Comparison of ENCODE assay signal across 1 fruit fly cellular context in genomic region chr2L:12694823-12695420, dm6.
TF ChIP-seq lines count a peak whose summit lies in the region.

Gene IFT43, minus strand, starts transcription at chr2L:12694988.
Gene PICK1, plus strand, starts transcription at chr2L:12695033.

TF ChIP-seq in whole organism, embryonic, 481 proteins besides CTCF, POLR2A, EP300 and RAD21 (continued from another document and continues in another):
- TF ChIP-seq CG12104 (GFP tag; optimal IDR thresholded peaks at IDR 0.05; lab: Kevin White, UChicago) (no peak), CG15601 (tag; optimal IDR thresholded peaks at IDR 0.05; lab: Kevin White, UChicago) (no peak), al (GFP tag; IDR thresholded peaks at IDR 0.05; lab: Robert Waterston, UW) (no peak), chif (GFP tag; optimal IDR thresholded peaks at IDR 0.05; lab: Kevin White, UChicago) (no peak), Dad (GFP tag; optimal IDR thresholded peaks at IDR 0.05; lab: Kevin White, UChicago) (no peak), jigr1 (GFP tag; IDR thresholded peaks at IDR 0.05; lab: Robert Waterston, UW) (no peak), pum (GFP tag; optimal IDR thresholded peaks at IDR 0.05; lab: Kevin White, UChicago) (no peak), CG1832 (GFP tag; optimal IDR thresholded peaks at IDR 0.05; lab: Kevin White, UChicago) (no peak), pfk (GFP tag; optimal IDR thresholded peaks at IDR 0.05; lab: Kevin White, UChicago) (no peak), gsb-n (tag; optimal IDR thresholded peaks at IDR 0.05; lab: Kevin White, UChicago) (no peak), Ravus (GFP tag; IDR thresholded peaks at IDR 0.05; lab: Robert Waterston, UW) (no peak), CG14965 (GFP tag; optimal IDR thresholded peaks at IDR 0.05; lab: Kevin White, UChicago; ENCODE audit: borderline replicate concordance) (no peak), CG9797 (GFP tag; optimal IDR thresholded peaks at IDR 0.05; lab: Kevin White, UChicago) (peak; percentile 40), en (GFP tag; optimal IDR thresholded peaks at IDR 0.05; lab: Kevin White, UChicago) (no peak), Lim3 (GFP tag; IDR thresholded peaks at IDR 0.05; lab: Robert Waterston, UW) (no peak), nmo (GFP tag; optimal IDR thresholded peaks at IDR 0.05; lab: Kevin White, UChicago) (peak; percentile 1), CG1233 (GFP tag; optimal IDR thresholded peaks at IDR 0.05; lab: Kevin White, UChicago) (no peak), psq (GFP tag; optimal IDR thresholded peaks at IDR 0.05; lab: Kevin White, UChicago) (no peak), CG11723 (GFP tag; optimal IDR thresholded peaks at IDR 0.05; lab: Kevin White, UChicago) (no peak), CG7745 (tag; optimal IDR thresholded peaks at IDR 0.05; lab: Kevin White, UChicago) (no peak), CG3065 (GFP tag; optimal IDR thresholded peaks at IDR 0.05; lab: Kevin White, UChicago) (no peak), disco-r (GFP tag; optimal IDR thresholded peaks at IDR 0.05; lab: Kevin White, UChicago) (no peak), dpn (GFP tag; optimal IDR thresholded peaks at IDR 0.05; lab: Kevin White, UChicago) (no peak), CG17568 (GFP tag; optimal IDR thresholded peaks at IDR 0.05; lab: Kevin White, UChicago) (no peak), tx (GFP tag; optimal IDR thresholded peaks at IDR 0.05; lab: Kevin White, UChicago) (no peak), slou (GFP tag; optimal IDR thresholded peaks at IDR 0.05; lab: Kevin White, UChicago) (no peak), Side (GFP tag; optimal IDR thresholded peaks at IDR 0.05; lab: Kevin White, UChicago) (no peak), CG9727 (GFP tag; optimal IDR thresholded peaks at IDR 0.05; lab: Kevin White, UChicago) (no peak), CG2712 (tag; optimal IDR thresholded peaks at IDR 0.05; lab: Kevin White, UChicago) (no peak), knrl (GFP tag; IDR thresholded peaks at IDR 0.05; lab: Robert Waterston, UW; ENCODE audit: partially characterized antibody) (peak; percentile 78), wor (GFP tag; IDR thresholded peaks at IDR 0.05; lab: Robert Waterston, UW) (no peak), CG7963 (GFP tag; IDR thresholded peaks at IDR 0.05; lab: Robert Waterston, UW; ENCODE audit: partially characterized antibody) (peak; percentile 69; the same call in 2 of the 3 replicates), mld (GFP tag; IDR thresholded peaks at IDR 0.05; lab: Robert Waterston, UW; ENCODE audit: partially characterized antibody) (peak; percentile 80; the same call in 2 of the 3 replicates), CG11696 (GFP tag; IDR thresholded peaks at IDR 0.05; lab: Robert Waterston, UW) (no peak), CoRest (tag; optimal IDR thresholded peaks at IDR 0.05; lab: Kevin White, UChicago) (no peak), E2f2 (GFP tag; IDR thresholded peaks at IDR 0.05; lab: Robert Waterston, UW) (peak; percentile 47; the same call in 1 of the 2 replicates), dm (GFP tag; optimal IDR thresholded peaks at IDR 0.05; lab: Kevin White, UChicago) (no peak), Sox102F (GFP tag; optimal IDR thresholded peaks at IDR 0.05; lab: Kevin White, UChicago) (no peak), wek (GFP tag; optimal IDR thresholded peaks at IDR 0.05; lab: Kevin White, UChicago) (no peak), CG15011 (GFP tag; optimal IDR thresholded peaks at IDR 0.05; lab: Kevin White, UChicago) (no peak), crol (GFP tag; IDR thresholded peaks at IDR 0.05; lab: Robert Waterston, UW) (no peak), CG11456 (GFP tag; IDR thresholded peaks at IDR 0.05; lab: Robert Waterston, UW) (no peak), pho (GFP tag; optimal IDR thresholded peaks at IDR 0.05; lab: Kevin White, UChicago) (no peak), CG6813 (GFP tag; optimal IDR thresholded peaks at IDR 0.05; lab: Kevin White, UChicago) (no peak), Dref (GFP tag; IDR thresholded peaks at IDR 0.05; lab: Robert Waterston, UW) (peak; percentile 52), CG10959 (GFP tag; IDR thresholded peaks at IDR 0.05; lab: Robert Waterston, UW) (no peak), CG18011 (GFP tag; optimal IDR thresholded peaks at IDR 0.05; lab: Kevin White, UChicago) (no peak), eve (GFP tag; optimal IDR thresholded peaks at IDR 0.05; lab: Kevin White, UChicago) (no peak), gcm2 (GFP tag; optimal IDR thresholded peaks at IDR 0.05; lab: Kevin White, UChicago) (no peak), CG4404 (GFP tag; IDR thresholded peaks at IDR 0.05; lab: Robert Waterston, UW) (no peak), CG7357 (GFP tag; IDR thresholded peaks at IDR 0.05; lab: Robert Waterston, UW) (no peak), toy (GFP tag; IDR thresholded peaks at IDR 0.05; lab: Robert Waterston, UW) (no peak), Mrtf (GFP tag; IDR thresholded peaks at IDR 0.05; lab: Robert Waterston, UW) (no peak), CG42726 (GFP tag; IDR thresholded peaks at IDR 0.05; lab: Robert Waterston, UW; ENCODE audit: partially characterized antibody) (no peak; the same call in none of the 2 replicates), ro (GFP tag; IDR thresholded peaks at IDR 0.05; lab: Robert Waterston, UW) (no peak), CG6272 (GFP tag; IDR thresholded peaks at IDR 0.05; lab: Robert Waterston, UW) (no peak), tin (GFP tag; optimal IDR thresholded peaks at IDR 0.05; lab: Kevin White, UChicago) (no peak), CG10979 (tag; optimal IDR thresholded peaks at IDR 0.05; lab: Kevin White, UChicago) (no peak), CG8765 (GFP tag; IDR thresholded peaks at IDR 0.05; lab: Robert Waterston, UW) (no peak), MESR4 (GFP tag; optimal IDR thresholded peaks at IDR 0.05; lab: Kevin White, UChicago) (peak; percentile 31), CG7556 (GFP tag; optimal IDR thresholded peaks at IDR 0.05; lab: Kevin White, UChicago) (no peak), esg (GFP tag; conservative IDR thresholded peaks at IDR 0.05; lab: Robert Waterston, UW) (no peak), CG17328 (GFP tag; IDR thresholded peaks at IDR 0.05; lab: Robert Waterston, UW) (no peak), hkb (optimal IDR thresholded peaks at IDR 0.05; lab: Kevin White, UChicago) (no peak), hkb (GFP tag; IDR thresholded peaks at IDR 0.05; lab: Robert Waterston, UW) (no peak), Scr (GFP tag; IDR thresholded peaks at IDR 0.05; lab: Robert Waterston, UW; ENCODE audit: partially characterized antibody) (peak; percentile 81), Bgb (GFP tag; IDR thresholded peaks at IDR 0.05; lab: Robert Waterston, UW; ENCODE audit: partially characterized antibody) (peak; percentile 89), CG1024 (GFP tag; IDR thresholded peaks at IDR 0.05; lab: Robert Waterston, UW) (no peak), btn (GFP tag; optimal IDR thresholded peaks at IDR 0.05; lab: Kevin White, UChicago) (no peak), CG32532 (GFP tag; IDR thresholded peaks at IDR 0.05; lab: Robert Waterston, UW) (no peak), h (optimal IDR thresholded peaks at IDR 0.05; lab: Kevin White, UChicago) (no peak), CG6854 (GFP tag; optimal IDR thresholded peaks at IDR 0.05; lab: Kevin White, UChicago) (no peak), CG10147 (GFP tag; optimal IDR thresholded peaks at IDR 0.05; lab: Kevin White, UChicago) (no peak), bigmax (GFP tag; optimal IDR thresholded peaks at IDR 0.05; lab: Kevin White, UChicago) (no peak), NK7.1 (GFP tag; optimal IDR thresholded peaks at IDR 0.05; lab: Kevin White, UChicago) (no peak), Tbp (GFP tag; optimal IDR thresholded peaks at IDR 0.05; lab: Kevin White, UChicago) (no peak), phol (tag; optimal IDR thresholded peaks at IDR 0.05; lab: Kevin White, UChicago) (peak; percentile 61), bbx (GFP tag; IDR thresholded peaks at IDR 0.05; lab: Robert Waterston, UW; ENCODE audit: partially characterized antibody) (peak; percentile 86), Nf-YB (GFP tag; optimal IDR thresholded peaks at IDR 0.05; lab: Kevin White, UChicago) (no peak), vvl (GFP tag; IDR thresholded peaks at IDR 0.05; lab: Robert Waterston, UW) (no peak), gcm (GFP tag; optimal IDR thresholded peaks at IDR 0.05; lab: Kevin White, UChicago) (no peak), jumu (GFP tag; optimal IDR thresholded peaks at IDR 0.05; lab: Kevin White, UChicago) (no peak), fru (optimal IDR thresholded peaks at IDR 0.05; lab: Kevin White, UChicago) (no peak), HLH3B (GFP tag; IDR thresholded peaks at IDR 0.05; lab: Robert Waterston, UW) (no peak), Deaf1 (tag; optimal IDR thresholded peaks at IDR 0.05; lab: Kevin White, UChicago) (no peak), nau (GFP tag; optimal IDR thresholded peaks at IDR 0.05; lab: Kevin White, UChicago) (no peak), CG4328 (GFP tag; optimal IDR thresholded peaks at IDR 0.05; lab: Kevin White, UChicago) (no peak), ewg (GFP tag; optimal IDR thresholded peaks at IDR 0.05; lab: Kevin White, UChicago) (no peak), CG14860 (GFP tag; IDR thresholded peaks at IDR 0.05; lab: Robert Waterston, UW; ENCODE audit: partially characterized antibody) (peak; percentile 72), ERR (GFP tag; optimal IDR thresholded peaks at IDR 0.05; lab: Kevin White, UChicago) (no peak), CG2120 (GFP tag; optimal IDR thresholded peaks at IDR 0.05; lab: Kevin White, UChicago) (no peak), lmd (GFP tag; IDR thresholded peaks at IDR 0.05; lab: Robert Waterston, UW) (no peak), fd102C (GFP tag; optimal IDR thresholded peaks at IDR 0.05; lab: Kevin White, UChicago) (no peak), CG12299 (tag; optimal IDR thresholded peaks at IDR 0.05; lab: Kevin White, UChicago) (no peak), CG16863 (GFP tag; optimal IDR thresholded peaks at IDR 0.05; lab: Kevin White, UChicago) (no peak), CG12942 (GFP tag; optimal IDR thresholded peaks at IDR 0.05; lab: Kevin White, UChicago) (no peak), lab (GFP tag; optimal IDR thresholded peaks at IDR 0.05; lab: Kevin White, UChicago) (no peak), Hmx (GFP tag; optimal IDR thresholded peaks at IDR 0.05; lab: Kevin White, UChicago) (no peak), CG12391 (tag; optimal IDR thresholded peaks at IDR 0.05; lab: Kevin White, UChicago) (no peak), ssp (GFP tag; IDR thresholded peaks at IDR 0.05; lab: Robert Waterston, UW) (no peak), HHEX (GFP tag; optimal IDR thresholded peaks at IDR 0.05; lab: Kevin White, UChicago) (no peak), CG15269 (tag; optimal IDR thresholded peaks at IDR 0.05; lab: Kevin White, UChicago) (no peak), caup (GFP tag; optimal IDR thresholded peaks at IDR 0.05; lab: Kevin White, UChicago; ENCODE audit: severe bottlenecking) (no peak), HmgD (GFP tag; optimal IDR thresholded peaks at IDR 0.05; lab: Kevin White, UChicago) (no peak), CG33213 (GFP tag; optimal IDR thresholded peaks at IDR 0.05; lab: Kevin White, UChicago) (peak; percentile 6), scrt (GFP tag; optimal IDR thresholded peaks at IDR 0.05; lab: Kevin White, UChicago) (peak; percentile 96), CG7786 (GFP tag; optimal IDR thresholded peaks at IDR 0.05; lab: Kevin White, UChicago) (no peak), repo (GFP tag; optimal IDR thresholded peaks at IDR 0.05; lab: Kevin White, UChicago) (no peak), YL-1 (GFP tag; optimal IDR thresholded peaks at IDR 0.05; lab: Kevin White, UChicago) (peak; percentile 37), lbe (GFP tag; optimal IDR thresholded peaks at IDR 0.05; lab: Kevin White, UChicago) (no peak), CG6654 (GFP tag; optimal IDR thresholded peaks at IDR 0.05; lab: Kevin White, UChicago) (no peak), crp (GFP tag; optimal IDR thresholded peaks at IDR 0.05; lab: Kevin White, UChicago) (no peak), az2 (GFP tag; optimal IDR thresholded peaks at IDR 0.05; lab: Kevin White, UChicago) (no peak), maf-S (GFP tag; optimal IDR thresholded peaks at IDR 0.05; lab: Kevin White, UChicago) (no peak), Sry-δ (GFP tag; optimal IDR thresholded peaks at IDR 0.05; lab: Kevin White, UChicago) (peak; percentile 64), CG1529 (GFP tag; optimal IDR thresholded peaks at IDR 0.05; lab: Kevin White, UChicago) (no peak), Pdp1 (GFP tag; optimal IDR thresholded peaks at IDR 0.05; lab: Kevin White, UChicago) (no peak), trh (GFP tag; optimal IDR thresholded peaks at IDR 0.05; lab: Kevin White, UChicago) (no peak), Mad (GFP tag; optimal IDR thresholded peaks at IDR 0.05; lab: Kevin White, UChicago) (no peak), D19B (GFP tag; optimal IDR thresholded peaks at IDR 0.05; lab: Kevin White, UChicago) (no peak), yki (optimal IDR thresholded peaks at IDR 0.05; lab: Kevin White, UChicago) (no peak), Ssrp (tag; optimal IDR thresholded peaks at IDR 0.05; lab: Kevin White, UChicago) (no peak), CG10543 (GFP tag; optimal IDR thresholded peaks at IDR 0.05; lab: Kevin White, UChicago) (no peak), Atf6 (GFP tag; IDR thresholded peaks at IDR 0.05; lab: Robert Waterston, UW) (no peak), klu (GFP tag; IDR thresholded peaks at IDR 0.05; lab: Robert Waterston, UW) (no peak), E2f1 (GFP tag; IDR thresholded peaks at IDR 0.05; lab: Robert Waterston, UW) (no peak), eyg (GFP tag; optimal IDR thresholded peaks at IDR 0.05; lab: Kevin White, UChicago) (no peak), CG10267 (tag; optimal IDR thresholded peaks at IDR 0.05; lab: Kevin White, UChicago) (no peak), Dip2 (GFP tag; IDR thresholded peaks at IDR 0.05; lab: Robert Waterston, UW) (no peak), CG5953 (GFP tag; IDR thresholded peaks at IDR 0.05; lab: Robert Waterston, UW) (no peak), odd (GFP tag; optimal IDR thresholded peaks at IDR 0.05; lab: Kevin White, UChicago) (no peak), gro (GFP tag; optimal IDR thresholded peaks at IDR 0.05; lab: Kevin White, UChicago) (no peak), lilli (GFP tag; optimal IDR thresholded peaks at IDR 0.05; lab: Kevin White, UChicago) (no peak), fd3F (GFP tag; optimal IDR thresholded peaks at IDR 0.05; lab: Kevin White, UChicago) (no peak), Stat92E (GFP tag; optimal IDR thresholded peaks at IDR 0.05; lab: Kevin White, UChicago) (no peak), bowl (GFP tag; IDR thresholded peaks at IDR 0.05; lab: Robert Waterston, UW) (no peak), ftz-f1 (GFP tag; optimal IDR thresholded peaks at IDR 0.05; lab: Kevin White, UChicago) (peak; percentile 55), CG11560 (tag; IDR thresholded peaks at IDR 0.05; lab: Robert Waterston, UW) (no peak), CG2199 (GFP tag; IDR thresholded peaks at IDR 0.05; lab: Robert Waterston, UW) (no peak)
